Fruit fly (Drosophila melanogaster) whole organism, prepupa: ENCODE measurements around the gene Task7.

Source experiments
- Blimp-1 ChIP-seq: fragments of 200-800 bp; sonication (Bioruptor generic); optimal IDR thresholded peaks from 3 replicates; lab custom pipeline; 2017; ENCODE audit warnings: missing biosample characterization, missing genetic modification characterization, mild to moderate bottlenecking, moderate library complexity, missing genetic modification reagents
- CG10631 ChIP-seq: fragments of 200-800 bp; sonication (Bioruptor generic); optimal IDR thresholded peaks from 2 replicates; lab custom pipeline; 2016; ENCODE audit warnings: missing biosample characterization, missing genetic modification characterization
- CG10669 ChIP-seq: fragments of 200-800 bp; sonication (Bioruptor generic); optimal IDR thresholded peaks from 3 replicates; lab custom pipeline; 2018; ENCODE audit warnings: missing biosample characterization, mild to moderate bottlenecking, missing genetic modification characterization, moderate library complexity
- CG11294 ChIP-seq: fragments of 200-800 bp; sonication (Bioruptor generic); IDR thresholded peaks from 2 replicates; pipeline ENCODE4 v1.3.6; 2022; ENCODE audit warnings: missing biosample characterization, missing genetic modification characterization
- CG11902 ChIP-seq: fragments of 200-800 bp; sonication (Bioruptor generic); optimal IDR thresholded peaks from 3 replicates; lab custom pipeline; 2016; ENCODE audit warnings: missing biosample characterization, missing genetic modification characterization
- CG15336 ChIP-seq: fragments of 200-800 bp; sonication (Bioruptor generic); IDR thresholded peaks from 2 replicates; pipeline ENCODE4 v1.3.6; 2022; ENCODE audit warnings: missing biosample characterization, missing genetic modification characterization
- CG16779 ChIP-seq: fragments of 200-800 bp; sonication (Bioruptor generic); optimal IDR thresholded peaks from 3 replicates; lab custom pipeline; 2017; ENCODE audit warnings: missing biosample characterization, mild to moderate bottlenecking, missing genetic modification characterization
- CG3032 ChIP-seq: fragments of 200-800 bp; optimal IDR thresholded peaks from 2 replicates; lab custom pipeline; 2019; ENCODE audit warnings: missing biosample characterization, mild to moderate bottlenecking, missing genetic modification characterization, moderate library complexity
- CG32006 ChIP-seq: fragments of 200-800 bp; sonication (Bioruptor generic); optimal IDR thresholded peaks from 3 replicates; lab custom pipeline; 2017; ENCODE audit warnings: missing biosample characterization, mild to moderate bottlenecking, missing genetic modification characterization
- CG34406 ChIP-seq: fragments of 200-800 bp; sonication (Bioruptor generic); optimal IDR thresholded peaks from 3 replicates; lab custom pipeline; 2016; ENCODE audit warnings: missing biosample characterization, missing genetic modification characterization
- CG3919 ChIP-seq: fragments of 200-800 bp; sonication (Bioruptor generic); optimal IDR thresholded peaks from 3 replicates; lab custom pipeline; 2016; ENCODE audit warnings: missing biosample characterization, missing genetic modification characterization
- CG4318 ChIP-seq: fragments of 200-800 bp; sonication (Bioruptor generic); optimal IDR thresholded peaks from 3 replicates; lab custom pipeline; 2017; ENCODE audit warnings: missing biosample characterization, mild to moderate bottlenecking, missing genetic modification characterization
- CG6163 ChIP-seq: fragments of 200-800 bp; sonication (Bioruptor generic); IDR thresholded peaks from 3 replicates; pipeline ENCODE4 v1.3.6; 2022; ENCODE audit warnings: missing biosample characterization, missing genetic modification characterization
- CG6276 ChIP-seq: fragments of 200-800 bp; sonication (Bioruptor generic); optimal IDR thresholded peaks from 2 replicates; lab custom pipeline; 2017; ENCODE audit warnings: missing biosample characterization, mild to moderate bottlenecking, missing genetic modification characterization
- CG6792 ChIP-seq: fragments of 200-800 bp; sonication (Bioruptor generic); optimal IDR thresholded peaks from 3 replicates; lab custom pipeline; 2016; ENCODE audit warnings: missing biosample characterization, missing genetic modification characterization
- CG6808 ChIP-seq: fragments of 200-800 bp; sonication (Bioruptor generic); optimal IDR thresholded peaks from 3 replicates; lab custom pipeline; 2017; ENCODE audit warnings: missing biosample characterization, missing genetic modification characterization, mild to moderate bottlenecking, moderate library complexity, missing genetic modification reagents
- CG7368 ChIP-seq: fragments of 200-800 bp; sonication (Bioruptor generic); optimal IDR thresholded peaks from 3 replicates; lab custom pipeline; 2016; ENCODE audit warnings: missing biosample characterization, missing genetic modification characterization
- CG8119 ChIP-seq: fragments of 200-800 bp; sonication (Bioruptor generic); IDR thresholded peaks from 3 replicates; pipeline ENCODE4 v1.3.6; 2022; ENCODE audit warnings: missing biosample characterization, missing genetic modification characterization
- CG8319 ChIP-seq: fragments of 200-800 bp; sonication (Bioruptor generic); optimal IDR thresholded peaks from 3 replicates; lab custom pipeline; 2016; ENCODE audit warnings: missing biosample characterization, missing genetic modification characterization
- CG8632 ChIP-seq: fragments of 200-800 bp; sonication (Bioruptor generic); optimal IDR thresholded peaks from 3 replicates; lab custom pipeline; 2016; ENCODE audit warnings: missing biosample characterization, missing genetic modification characterization
- CG9139 ChIP-seq: fragments of 200-800 bp; sonication (Bioruptor generic); optimal IDR thresholded peaks from 3 replicates; lab custom pipeline; 2017; ENCODE audit warnings: missing biosample characterization, mild to moderate bottlenecking, missing genetic modification characterization
- Eip78C ChIP-seq: fragments of 200-800 bp; sonication (Bioruptor generic); peaks from one replicate; lab custom pipeline; 2016; ENCODE audit warnings: missing biosample characterization, missing genetic modification characterization
- Eip93F ChIP-seq: fragments of 200-800 bp; sonication (Bioruptor generic); optimal IDR thresholded peaks from 2 replicates; lab custom pipeline; 2016; ENCODE audit warnings: missing biosample characterization, mild to moderate bottlenecking, missing genetic modification characterization
- Ets96B ChIP-seq: fragments of 200-800 bp; optimal IDR thresholded peaks from 2 replicates; lab custom pipeline; 2019; ENCODE audit warnings: missing biosample characterization, mild to moderate bottlenecking, missing genetic modification characterization, moderate library complexity
- Gug ChIP-seq: fragments of 200-800 bp; sonication (Bioruptor generic); IDR thresholded peaks from 2 replicates; pipeline ENCODE4 v1.3.6; 2022; ENCODE audit warnings: missing biosample characterization, missing genetic modification characterization
- Hr38 ChIP-seq: sonication (Bioruptor generic); optimal IDR thresholded peaks from 2 replicates; lab custom pipeline; 2016; ENCODE audit warnings: missing biosample characterization, missing genetic modification characterization
- Hr39 ChIP-seq: fragments of 200-800 bp; sonication (Bioruptor generic); optimal IDR thresholded peaks from 2 replicates; lab custom pipeline; 2016; ENCODE audit warnings: missing biosample characterization, missing genetic modification characterization
- Hr4 ChIP-seq: fragments of 200-800 bp; sonication (Bioruptor generic); optimal IDR thresholded peaks from 3 replicates; lab custom pipeline; 2016; ENCODE audit warnings: missing biosample characterization, missing genetic modification characterization
- Lpt ChIP-seq: fragments of 200-800 bp; sonication (Bioruptor generic); optimal IDR thresholded peaks from 3 replicates; lab custom pipeline; 2016; ENCODE audit warnings: missing biosample characterization, missing genetic modification characterization
- Met ChIP-seq: fragments of 200-800 bp; sonication (Bioruptor generic); optimal IDR thresholded peaks from 3 replicates; lab custom pipeline; 2016; ENCODE audit warnings: missing biosample characterization, missing genetic modification characterization
- OdsH ChIP-seq: fragments of 200-800 bp; sonication (Bioruptor generic); optimal IDR thresholded peaks from 3 replicates; lab custom pipeline; 2016; ENCODE audit warnings: missing biosample characterization, missing genetic modification characterization
- Smox ChIP-seq: fragments of 200-800 bp; sonication (Bioruptor generic); optimal IDR thresholded peaks from 3 replicates; lab custom pipeline; 2016; ENCODE audit warnings: missing biosample characterization, missing genetic modification characterization
- Sox14 ChIP-seq: fragments of 200-800 bp; sonication (Bioruptor generic); optimal IDR thresholded peaks from 3 replicates; lab custom pipeline; 2016; ENCODE audit warnings: missing biosample characterization, missing genetic modification characterization
- Sox15 ChIP-seq: fragments of 200-800 bp; sonication (Bioruptor generic); optimal IDR thresholded peaks from 3 replicates; lab custom pipeline; 2016; ENCODE audit warnings: missing biosample characterization, missing genetic modification characterization
- achi ChIP-seq: fragments of 200-800 bp; sonication (Bioruptor generic); optimal IDR thresholded peaks from 3 replicates; lab custom pipeline; 2016; ENCODE audit warnings: missing biosample characterization, missing genetic modification characterization
- cyc ChIP-seq: fragments of 200-800 bp; sonication (Bioruptor generic); optimal IDR thresholded peaks from 3 replicates; lab custom pipeline; 2016; ENCODE audit warnings: missing biosample characterization, missing genetic modification characterization
- dsx ChIP-seq: fragments of 200-800 bp; optimal IDR thresholded peaks from 3 replicates; lab custom pipeline; 2019; ENCODE audit warnings: missing biosample characterization, mild to moderate bottlenecking, missing genetic modification characterization, moderate library complexity; ENCODE audit not compliant: poor library complexity, severe bottlenecking
- esn ChIP-seq: fragments of 200-800 bp; sonication (Bioruptor generic); optimal IDR thresholded peaks from 2 replicates; lab custom pipeline; 2016; ENCODE audit warnings: missing biosample characterization, mild to moderate bottlenecking, missing genetic modification characterization, moderate library complexity
- fkh ChIP-seq: fragments of 200-800 bp; sonication (Bioruptor generic); optimal IDR thresholded peaks from 3 replicates; lab custom pipeline; 2017; ENCODE audit warnings: missing biosample characterization, mild to moderate bottlenecking, missing genetic modification characterization, moderate library complexity
- lz ChIP-seq: fragments of 200-800 bp; sonication (Bioruptor generic); optimal IDR thresholded peaks from 3 replicates; lab custom pipeline; 2016; ENCODE audit warnings: missing biosample characterization, missing genetic modification characterization
- net ChIP-seq: fragments of 200-800 bp; sonication (Bioruptor generic); optimal IDR thresholded peaks from 3 replicates; lab custom pipeline; 2016; ENCODE audit warnings: missing biosample characterization, missing genetic modification characterization
- salr ChIP-seq, 2 experiments: fragments of 200-800 bp; sonication (Bioruptor generic); optimal IDR thresholded peaks; 3 replicates each; lab custom pipeline; 2016 to 2018; ENCODE audit warnings: missing biosample characterization in 2 of 2, missing genetic modification characterization in 2 of 2, mild to moderate bottlenecking in 1 of 2
- spab ChIP-seq: fragments of 200-800 bp; sonication (Bioruptor generic); optimal IDR thresholded peaks from 2 replicates; lab custom pipeline; 2017; ENCODE audit warnings: missing biosample characterization, mild to moderate bottlenecking, missing genetic modification characterization, missing genetic modification reagents
- ss ChIP-seq, 2 experiments: fragments of 200-800 bp; sonication (Bioruptor generic); optimal IDR thresholded peaks; 2 replicates in 1 of 2; 3 replicates in 1 of 2; lab custom pipeline; 2017 to 2018; ENCODE audit warnings: mild to moderate bottlenecking in 2 of 2, missing biosample characterization in 2 of 2, missing genetic modification characterization in 2 of 2, moderate library complexity in 1 of 2
- svp ChIP-seq: fragments of 200-800 bp; sonication (Bioruptor generic); peaks from one replicate; lab custom pipeline; 2016; ENCODE audit warnings: missing biosample characterization, missing genetic modification characterization

Task7 gene

DNA sequence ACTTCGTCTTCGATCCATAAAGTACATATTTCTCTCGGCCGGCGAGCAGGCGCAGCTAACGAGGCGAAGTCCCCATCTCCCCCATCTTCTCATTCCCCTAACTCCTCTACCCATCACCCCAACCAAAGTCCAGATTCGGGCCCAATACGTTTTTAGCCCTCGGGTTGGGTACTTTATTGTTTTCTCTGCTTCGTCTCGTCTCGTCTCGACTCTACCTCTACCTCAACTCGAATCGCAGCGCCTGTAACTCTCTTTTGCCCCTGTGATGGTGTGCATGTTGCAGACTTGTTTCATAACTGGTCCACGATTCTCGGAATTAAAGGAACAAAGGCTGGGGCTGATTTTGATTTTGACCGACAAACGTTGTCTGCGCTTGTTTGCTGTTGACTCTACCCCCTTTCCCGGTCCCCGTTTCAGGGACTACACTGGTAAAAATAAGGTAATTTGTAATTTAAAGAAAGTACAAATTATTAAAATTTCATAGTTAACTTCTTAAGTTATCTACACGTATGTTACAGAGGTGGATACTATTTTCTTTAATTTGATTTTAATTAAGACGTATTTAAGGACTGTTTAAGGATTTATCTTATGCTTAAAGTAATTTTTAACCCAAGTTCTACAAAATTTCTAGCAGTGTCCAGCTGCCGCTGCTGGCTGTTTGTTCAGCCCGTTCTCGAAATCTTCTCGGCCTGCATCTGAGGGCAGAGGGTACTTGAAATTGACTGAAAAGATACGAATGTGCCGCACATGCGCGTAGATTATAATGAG is 33.3 kb downstream of the Task7 start (continued):
- TF ChIP-seq lz (GFP tag; lab: Kevin White, UChicago) (peak; percentile 92), Ets96B (peak; percentile 88), CG15336 (GFP tag; lab: Robert Waterston, UW) (peak; percentile 42; the same call in 1 of the 2 replicates), CG10631 (GFP tag; lab: Kevin White, UChicago) (peak; percentile 90), CG8319 (GFP tag; lab: Kevin White, UChicago) (peak; percentile 64), CG3032 (tag; lab: Kevin White, UChicago) (peak; percentile 92), Blimp-1 (GFP tag; lab: Kevin White, UChicago) (peak; percentile 80), CG32006 (GFP tag; lab: Kevin White, UChicago) (peak; percentile 61), Met (GFP tag; lab: Kevin White, UChicago) (peak; percentile 91), CG7368 (GFP tag; lab: Kevin White, UChicago) (peak; percentile 79)

DNA sequence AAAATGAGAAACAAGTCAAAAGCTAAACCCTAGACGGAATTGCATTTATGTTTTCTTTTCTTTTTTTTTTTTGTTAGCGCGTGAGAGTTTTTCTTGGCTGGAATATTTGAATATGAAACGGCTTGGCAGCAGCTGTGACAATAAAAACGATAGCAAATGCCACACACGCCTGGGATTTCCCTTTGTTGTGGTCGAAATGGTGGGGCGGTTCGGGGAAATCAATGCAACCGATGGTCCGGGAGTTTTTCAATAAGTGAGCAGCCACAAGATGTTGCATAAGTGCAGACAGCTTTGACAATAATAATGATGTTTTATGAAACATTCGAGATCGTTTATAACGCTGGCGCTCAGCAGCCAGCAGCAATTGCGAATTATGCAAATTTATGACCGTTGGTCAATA is 35.3 kb downstream of the Task7 start:
- no peak for TF ChIP-seq Hr4 (GFP tag; lab: Kevin White, UChicago)
- TF ChIP-seq CG11902, result no peak
- TF ChIP-seq CG10631 (GFP tag; lab: Kevin White, UChicago), result no peak
- no peak for TF ChIP-seq spab (GFP tag; lab: Kevin White, UChicago)
- no peak for TF ChIP-seq CG6276 (GFP tag; lab: Kevin White, UChicago)
- no peak for TF ChIP-seq Met (GFP tag; lab: Kevin White, UChicago)
- TF ChIP-seq achi (GFP tag; lab: Kevin White, UChicago), result no peak
- TF ChIP-seq CG8119, result no peak
- no peak for TF ChIP-seq Smox (GFP tag; lab: Kevin White, UChicago)
- no peak for TF ChIP-seq CG4318 (GFP tag; lab: Kevin White, UChicago)
- TF ChIP-seq Sox15 (GFP tag; lab: Kevin White, UChicago), result no peak

DNA sequence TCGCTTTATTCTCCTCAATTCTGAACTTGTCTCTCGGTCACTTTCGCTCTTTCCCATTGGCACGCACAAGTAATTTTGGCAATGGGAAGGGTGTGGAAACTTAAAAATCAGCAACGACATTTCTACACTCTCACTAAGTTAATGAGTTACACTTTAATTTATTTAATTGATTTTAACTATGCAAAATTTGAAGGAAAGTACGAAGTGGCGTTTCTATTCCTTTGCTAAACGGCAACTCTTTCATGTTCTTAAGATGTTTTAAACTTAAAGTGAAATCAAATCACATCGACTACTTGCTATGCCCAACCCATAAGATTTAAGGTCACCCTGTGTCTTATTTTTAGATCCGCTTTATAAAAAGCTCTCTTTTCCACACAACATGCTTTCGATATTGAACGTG is 41.7 kb downstream of the Task7 start:
- TF ChIP-seq CG32006 (GFP tag; lab: Kevin White, UChicago), result no peak
- no peak for TF ChIP-seq Lpt
- TF ChIP-seq CG15336 (GFP tag; lab: Robert Waterston, UW), result peak; percentile 53; the same call in 1 of the 2 replicates
- peak; percentile 29 for TF ChIP-seq Hr39 (GFP tag; lab: Kevin White, UChicago)
- TF ChIP-seq CG6276 (GFP tag; lab: Kevin White, UChicago), result peak; percentile 36
- TF ChIP-seq Ets96B, result no peak
- TF ChIP-seq Hr4 (GFP tag; lab: Kevin White, UChicago), result peak; percentile 50
- no peak for TF ChIP-seq fkh (GFP tag; lab: Kevin White, UChicago)
- TF ChIP-seq Hr38 (GFP tag; lab: Kevin White, UChicago), result no peak
- peak; percentile 21 for TF ChIP-seq cyc
- TF ChIP-seq achi (GFP tag; lab: Kevin White, UChicago), result no peak
- TF ChIP-seq CG9139 (GFP tag; lab: Kevin White, UChicago), result no peak
- TF ChIP-seq CG10669 (GFP tag; lab: Kevin White, UChicago), result no peak
- no peak for TF ChIP-seq salr (GFP tag; optimal IDR thresholded peaks at IDR 0.05; lab: Kevin White, UChicago)
- no peak for TF ChIP-seq svp (GFP tag; lab: Kevin White, UChicago)
- no peak for TF ChIP-seq CG6792 (GFP tag; lab: Kevin White, UChicago)
- TF ChIP-seq Eip78C (GFP tag; lab: Kevin White, UChicago), result peak; percentile 71
- no peak for TF ChIP-seq esn
- TF ChIP-seq OdsH (GFP tag; lab: Kevin White, UChicago), result no peak
- no peak for TF ChIP-seq CG11294
- TF ChIP-seq ss (GFP tag; optimal IDR thresholded peaks at IDR 0.05; lab: Kevin White, UChicago), result no peak
- TF ChIP-seq CG11902, result no peak
- TF ChIP-seq Eip93F (GFP tag; lab: Kevin White, UChicago), result no peak
- TF ChIP-seq CG16779, result no peak
- TF ChIP-seq Sox14, result no peak
- peak; percentile 11 for TF ChIP-seq net (GFP tag; lab: Kevin White, UChicago)
- TF ChIP-seq CG6808 (GFP tag; lab: Kevin White, UChicago), result no peak
- no peak for TF ChIP-seq CG34406
- no peak for TF ChIP-seq CG7368 (GFP tag; lab: Kevin White, UChicago)
- no peak for TF ChIP-seq dsx (GFP tag; lab: Kevin White, UChicago)
- TF ChIP-seq CG8632, result no peak
- TF ChIP-seq Gug, result no peak
- TF ChIP-seq lz (GFP tag; lab: Kevin White, UChicago), result no peak
- peak; percentile 58; the same call in 2 of the 3 replicates for TF ChIP-seq CG8119
- peak; percentile 5 for TF ChIP-seq CG3919 (GFP tag; lab: Kevin White, UChicago)
- TF ChIP-seq CG6163 (GFP tag; lab: Robert Waterston, UW), result no peak
- TF ChIP-seq spab (GFP tag; lab: Kevin White, UChicago), result no peak
